Worm (Caenorhabditis elegans) whole organism, L1 larva: ENCODE measurements around the gene F08H9.3.
A peak's percentile ranks its signal among the peaks of the same experiment; 100 is the strongest.

Source experiments
- C34B4.2 ChIP-seq: sonication (generic microtip); optimal IDR thresholded peaks from 2 replicates; lab custom pipeline; 2017; ENCODE audit warnings: mild to moderate bottlenecking, missing genetic modification characterization, missing compliant biosample characterization
- F16B12.6 ChIP-seq: fragments of 150-350 bp; optimal IDR thresholded peaks from 2 replicates; lab custom pipeline; 2014; ENCODE audit warnings: missing biosample characterization, missing genetic modification characterization
- Y116A8C.19 ChIP-seq: sonication (generic microtip); optimal IDR thresholded peaks from 2 replicates; lab custom pipeline; 2016; ENCODE audit warnings: missing compliant biosample characterization, missing genetic modification characterization, borderline replicate concordance
- blmp-1 ChIP-seq: fragments of 150-350 bp; optimal IDR thresholded peaks from 2 replicates; lab custom pipeline; 2014; ENCODE audit warnings: missing biosample characterization, missing genetic modification characterization
- ceh-8 ChIP-seq: fragments of 200-800 bp; sonication (Bioruptor generic); optimal IDR thresholded peaks from 2 replicates; lab custom pipeline; 2018; ENCODE audit warnings: mild to moderate bottlenecking, missing genetic modification characterization, moderate library complexity, missing compliant biosample characterization
- ceh-82 ChIP-seq, 3 experiments: fragments of 150-350 bp in 1 of 3; sonication (generic microtip) in 2 of 3; optimal IDR thresholded peaks; 2 replicates each; lab custom pipeline; 2014 to 2017; ENCODE audit warnings: missing biosample characterization in 3 of 3, missing genetic modification characterization in 3 of 3
- dpl-1 ChIP-seq, 3 experiments: fragments of 150-350 bp in 2 of 3; sonication (generic microtip) in 1 of 3; optimal IDR thresholded peaks; 2 replicates each; lab custom pipeline; 2014 to 2017; ENCODE audit warnings: missing biosample characterization in 3 of 3, missing genetic modification characterization in 3 of 3, missing genetic modification reagents in 3 of 3
- dsc-1 ChIP-seq: sonication (generic microtip); optimal IDR thresholded peaks from 2 replicates; lab custom pipeline; 2016; ENCODE audit warnings: mild to moderate bottlenecking, missing genetic modification characterization, missing compliant biosample characterization
- efl-1 ChIP-seq, 4 experiments: fragments of 150-350 bp; optimal IDR thresholded peaks in 3 of 4; peaks in 1 of 4; 1 replicate in 1 of 4; 2 replicates in 3 of 4; lab custom pipeline; 2014; ENCODE audit warnings: missing biosample characterization in 2 of 4, missing genetic modification characterization in 2 of 4, missing genetic modification reagents in 2 of 4
- elt-2 ChIP-seq: sonication (generic microtip); optimal IDR thresholded peaks from 2 replicates; lab custom pipeline; 2016; ENCODE audit warnings: missing genetic modification characterization, mild to moderate bottlenecking, inconsistent platforms, missing compliant biosample characterization, missing genetic modification reagents
- fkh-10 ChIP-seq: sonication (generic microtip); optimal IDR thresholded peaks from 2 replicates; lab custom pipeline; 2017; ENCODE audit warnings: missing biosample characterization, missing genetic modification reagents, missing genetic modification characterization
- fkh-4 ChIP-seq: sonication (generic microtip); optimal IDR thresholded peaks from 2 replicates; lab custom pipeline; 2016; ENCODE audit warnings: missing compliant biosample characterization, missing genetic modification characterization, borderline replicate concordance
- fkh-8 ChIP-seq: sonication (generic microtip); optimal IDR thresholded peaks from 2 replicates; lab custom pipeline; 2016; ENCODE audit warnings: mild to moderate bottlenecking, missing genetic modification characterization, missing compliant biosample characterization
- fos-1 ChIP-seq: fragments of 150-350 bp; optimal IDR thresholded peaks from 2 replicates; lab custom pipeline; 2014; ENCODE audit warnings: missing biosample characterization, missing genetic modification characterization
- irx-1 ChIP-seq: sonication (generic microtip); optimal IDR thresholded peaks from 2 replicates; lab custom pipeline; 2016; ENCODE audit warnings: missing genetic modification characterization, missing compliant biosample characterization
- lin-14 ChIP-seq: fragments of 200-800 bp; sonication (Bioruptor generic); optimal IDR thresholded peaks from 2 replicates; lab custom pipeline; 2018; ENCODE audit warnings: mild to moderate bottlenecking, missing genetic modification characterization, moderate library complexity, missing compliant biosample characterization
- lin-15B ChIP-seq: fragments of 150-350 bp; sonication (generic microtip); optimal IDR thresholded peaks from 3 replicates; lab custom pipeline; 2014; ENCODE audit warnings: missing biosample characterization, missing genetic modification characterization
- lir-3 ChIP-seq: sonication (generic microtip); optimal IDR thresholded peaks from 2 replicates; lab custom pipeline; 2016; ENCODE audit warnings: mild to moderate bottlenecking, missing genetic modification characterization, moderate library complexity, missing compliant biosample characterization; ENCODE audit not compliant: poor library complexity
- lsy-2 ChIP-seq, 2 experiments: fragments of 150-350 bp; optimal IDR thresholded peaks; 2 replicates each; lab custom pipeline; 2014; ENCODE audit warnings: missing biosample characterization in 2 of 2, missing genetic modification characterization in 2 of 2
- mab-9 ChIP-seq: fragments of 200-800 bp; sonication (Bioruptor generic); IDR thresholded peaks from 2 replicates; pipeline ENCODE4 v1.3.6; 2022; ENCODE audit warnings: missing genetic modification reagents, missing genetic modification characterization, missing compliant biosample characterization
- mef-2 ChIP-seq: fragments of 150-350 bp; optimal IDR thresholded peaks from 2 replicates; lab custom pipeline; 2014; ENCODE audit warnings: missing biosample characterization, missing genetic modification characterization
- mep-1 ChIP-seq: fragments of 150-350 bp; optimal IDR thresholded peaks from 2 replicates; lab custom pipeline; 2014; ENCODE audit warnings: missing biosample characterization, missing genetic modification characterization
- nhr-11 ChIP-seq: fragments of 150-350 bp; optimal IDR thresholded peaks from 2 replicates; lab custom pipeline; 2014; ENCODE audit warnings: missing biosample characterization, missing genetic modification characterization
- nhr-19 ChIP-seq: fragments of 200-800 bp; sonication (Bioruptor generic); conservative IDR thresholded peaks from 2 replicates; pipeline ENCODE4 v1.3.6; 2022; ENCODE audit warnings: missing genetic modification characterization, missing compliant biosample characterization
- nhr-20 ChIP-seq: sonication (generic microtip); optimal IDR thresholded peaks from 2 replicates; lab custom pipeline; 2016; ENCODE audit warnings: mild to moderate bottlenecking, missing genetic modification characterization, missing compliant biosample characterization
- nhr-47 ChIP-seq: sonication (generic microtip); optimal IDR thresholded peaks from 2 replicates; lab custom pipeline; 2016; ENCODE audit warnings: mild to moderate bottlenecking, missing genetic modification characterization, moderate library complexity, missing compliant biosample characterization
- nhr-85 ChIP-seq: sonication (generic microtip); peaks from one replicate; lab custom pipeline; 2016; ENCODE audit warnings: missing genetic modification characterization, inconsistent platforms, missing compliant biosample characterization
- nhr-90 ChIP-seq: sonication (generic microtip); optimal IDR thresholded peaks from 2 replicates; lab custom pipeline; 2016; ENCODE audit warnings: mild to moderate bottlenecking, missing genetic modification characterization, missing compliant biosample characterization; ENCODE audit not compliant: poor library complexity
- pag-3 ChIP-seq: sonication (generic microtip); optimal IDR thresholded peaks from 2 replicates; lab custom pipeline; 2017; ENCODE audit warnings: missing genetic modification characterization, mild to moderate bottlenecking, missing compliant biosample characterization, antibody characterized with exemption, borderline replicate concordance; ENCODE audit not compliant: insufficient read depth
- pax-3 ChIP-seq: fragments of 200-800 bp; sonication (Bioruptor generic); optimal IDR thresholded peaks from 2 replicates; lab custom pipeline; 2018; ENCODE audit warnings: mild to moderate bottlenecking, missing genetic modification characterization, moderate library complexity, missing compliant biosample characterization
- pqm-1 ChIP-seq: sonication (generic microtip); optimal IDR thresholded peaks from 3 replicates; lab custom pipeline; 2017; ENCODE audit warnings: missing biosample characterization, missing genetic modification characterization
- rnt-1 ChIP-seq: sonication (generic microtip); optimal IDR thresholded peaks from 2 replicates; lab custom pipeline; 2016; ENCODE audit warnings: mild to moderate bottlenecking, missing genetic modification characterization, moderate library complexity, missing compliant biosample characterization
- skn-1 ChIP-seq: fragments of 150-350 bp; optimal IDR thresholded peaks from 2 replicates; lab custom pipeline; 2014; ENCODE audit warnings: missing biosample characterization, missing genetic modification characterization
- sox-4 ChIP-seq: sonication (generic microtip); optimal IDR thresholded peaks from 2 replicates; lab custom pipeline; 2016; ENCODE audit warnings: missing genetic modification characterization, missing compliant biosample characterization
- sup-37 ChIP-seq: fragments of 200-800 bp; sonication (Bioruptor generic); optimal IDR thresholded peaks from 2 replicates; lab custom pipeline; 2018; ENCODE audit warnings: mild to moderate bottlenecking, missing genetic modification characterization, missing compliant biosample characterization
- tlp-1 ChIP-seq: fragments of 150-350 bp; optimal IDR thresholded peaks from 2 replicates; lab custom pipeline; 2014; ENCODE audit warnings: missing biosample characterization, missing genetic modification characterization
- unc-30 ChIP-seq: sonication (generic microtip); optimal IDR thresholded peaks from 2 replicates; lab custom pipeline; 2017; ENCODE audit warnings: missing biosample characterization, missing genetic modification characterization
- unc-86 ChIP-seq: sonication (generic microtip); optimal IDR thresholded peaks from 2 replicates; lab custom pipeline; 2016; ENCODE audit warnings: missing genetic modification characterization, missing compliant biosample characterization
- vab-15 ChIP-seq: sonication (generic microtip); optimal IDR thresholded peaks from 2 replicates; lab custom pipeline; 2017; ENCODE audit warnings: missing genotype, mild to moderate bottlenecking, missing genetic modification characterization, missing compliant biosample characterization
- xbp-1 ChIP-seq: sonication (generic microtip); optimal IDR thresholded peaks from 2 replicates; lab custom pipeline; 2016; ENCODE audit warnings: missing genetic modification characterization, missing compliant biosample characterization
- zag-1 ChIP-seq: fragments of 150-350 bp; optimal IDR thresholded peaks from 2 replicates; lab custom pipeline; 2014; ENCODE audit warnings: missing biosample characterization, missing genetic modification characterization

Gene F08H9.3

ce11 chrV:14476680-14477079 lies 13.5 kb upstream of the F08H9.3 start, which contains the start of gene clec-54:
Gene clec-54 (plus strand): TSS chrV:14476903.
- TF ChIP-seq nhr-90 (tag; lab: Kevin White, UChicago) (no peak), elt-2 (peak; percentile 52), lin-15B (tag; lab: Kevin White, UChicago) (no peak), efl-1 (optimal IDR thresholded peaks at IDR 0.05; lab: Kevin White, UChicago) (no peak), efl-1 (GFP tag; optimal IDR thresholded peaks at IDR 0.05 in 1 of 2; lab: Kevin White, UChicago) (peak in 1 of 2 experiments; percentile 63), lir-3 (no peak), sox-4 (tag; lab: Kevin White, UChicago) (no peak), Y116A8C.19 (tag; lab: Kevin White, UChicago) (no peak)

DNA sequence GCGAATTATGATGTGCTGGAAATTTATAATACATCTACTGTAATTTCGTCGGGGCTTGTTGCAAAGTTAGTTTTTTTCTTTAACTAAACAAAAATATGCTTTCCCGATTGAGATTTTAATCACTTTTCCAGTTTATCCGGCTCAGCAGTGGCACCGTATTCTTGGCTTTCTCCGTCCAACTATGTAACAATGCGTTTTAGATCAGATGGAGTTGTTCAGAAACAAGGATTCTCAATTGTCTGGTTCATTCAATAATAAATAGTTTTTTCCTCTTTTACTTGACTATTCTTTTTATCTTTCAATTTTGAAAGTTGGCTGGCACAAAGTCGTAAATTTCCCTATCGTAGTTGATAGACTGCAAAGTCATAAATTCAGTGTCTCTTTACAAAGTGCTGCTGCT lies 11.0 kb upstream of the F08H9.3 start, which contains the start of gene clec-56:
TSS of gene clec-56 (plus strand) at position 301 of the 400 bp plus-strand sequence.
- TF ChIP-seq nhr-85 (tag; lab: Kevin White, UChicago) (no peak), ceh-82 (tag; optimal IDR thresholded peaks at IDR 0.05; lab: Kevin White, UChicago) (no peak), unc-30 (no peak), fkh-4 (tag; lab: Kevin White, UChicago) (no peak), nhr-47 (no peak), unc-86 (tag; lab: Kevin White, UChicago) (no peak), skn-1 (tag; lab: Kevin White, UChicago) (no peak), dsc-1 (tag; lab: Kevin White, UChicago) (no peak), nhr-11 (tag; lab: Kevin White, UChicago) (no peak), fkh-8 (no peak), zag-1 (tag; lab: Kevin White, UChicago) (no peak), blmp-1 (tag; lab: Kevin White, UChicago) (no peak)

DNA sequence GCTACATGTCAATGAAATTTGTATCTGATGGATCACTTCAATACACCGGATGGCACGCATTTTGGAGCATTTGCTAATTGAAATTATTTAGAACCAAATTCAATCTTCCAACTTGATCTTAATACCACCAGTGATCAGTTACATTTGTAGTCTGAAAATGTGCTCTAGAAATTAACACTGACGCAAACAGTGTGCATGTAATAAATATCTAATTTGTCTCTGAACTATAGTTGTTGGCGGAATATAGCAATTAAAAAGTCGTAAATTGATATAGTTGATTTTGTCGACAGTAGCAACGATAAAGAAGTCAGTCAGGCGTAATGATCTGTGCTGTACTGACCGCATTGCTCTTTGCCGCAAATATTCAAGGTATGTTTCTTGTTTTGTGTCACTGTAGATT lies 9.1 kb upstream of the F08H9.3 start, which contains the start of gene clec-227:
TSS of gene clec-227 (plus strand) at position 301 of the 400 bp plus-strand sequence.
- no peak for TF ChIP-seq unc-86 (tag; lab: Kevin White, UChicago)
- TF ChIP-seq efl-1 (optimal IDR thresholded peaks at IDR 0.05; lab: Kevin White, UChicago) = no peak
- TF ChIP-seq efl-1 (GFP tag; optimal IDR thresholded peaks at IDR 0.05 in 1 of 2; lab: Kevin White, UChicago) = peak in 1 of 2 experiments; percentile 85
- no peak for TF ChIP-seq lin-14 (GFP tag; lab: Kevin White, UChicago)
- no peak for TF ChIP-seq dsc-1 (tag; lab: Kevin White, UChicago)

- TF ChIP-seq pqm-1 (tag; lab: Kevin White, UChicago) = no peak
- no peak for TF ChIP-seq C34B4.2 (tag; lab: Kevin White, UChicago)
- TF ChIP-seq ceh-82 (tag; optimal IDR thresholded peaks at IDR 0.05; lab: Kevin White, UChicago) = no peak
- no peak for TF ChIP-seq lin-15B (tag; lab: Kevin White, UChicago)
- TF ChIP-seq F16B12.6 = no peak
- TF ChIP-seq ceh-8 (GFP tag; lab: Kevin White, UChicago) = no peak
Measured at ce11 chrV:14468931-14469330, 5.8 kb upstream of the F08H9.3 start, which contains the start of gene clec-57. Gene clec-57 (plus strand): TSS chrV:14469231.

ce11 chrV:14468196-14468874 lies 5.2 kb upstream of the F08H9.3 start, which contains the start of gene srz-97:
Gene srz-97 (minus strand): TSS chrV:14468246.
- TF ChIP-seq lsy-2 (tag; optimal IDR thresholded peaks at IDR 0.05; lab: Kevin White, UChicago) = no peak
- TF ChIP-seq tlp-1 (tag; lab: Kevin White, UChicago) = no peak
- no peak for TF ChIP-seq vab-15 (tag; lab: Kevin White, UChicago)
- TF ChIP-seq lin-14 (GFP tag; lab: Kevin White, UChicago) = peak; percentile 42
- peak; percentile 76 for TF ChIP-seq nhr-19 (GFP tag; lab: Robert Waterston, UW)
- no peak for TF ChIP-seq fos-1 (tag; lab: Kevin White, UChicago)
- no peak for TF ChIP-seq F16B12.6
- TF ChIP-seq pag-3 (tag; lab: Kevin White, UChicago) = no peak
- TF ChIP-seq dsc-1 (tag; lab: Kevin White, UChicago) = no peak
- no peak for TF ChIP-seq pax-3 (tag; lab: Kevin White, UChicago)
- peak; percentile 90 for TF ChIP-seq nhr-85 (tag; lab: Kevin White, UChicago)
- no peak for TF ChIP-seq pqm-1 (tag; lab: Kevin White, UChicago)
- TF ChIP-seq xbp-1 (tag; lab: Kevin White, UChicago) = no peak
- TF ChIP-seq sup-37 (GFP tag; lab: Kevin White, UChicago) = no peak
- peak; percentile 43 for TF ChIP-seq rnt-1 (tag; lab: Kevin White, UChicago)
- peak in 1 of 3 experiments; percentile 27 for TF ChIP-seq dpl-1 (GFP tag; optimal IDR thresholded peaks at IDR 0.05; lab: Kevin White, UChicago)
- no peak for TF ChIP-seq fkh-10 (GFP tag; lab: Kevin White, UChicago)
- TF ChIP-seq mef-2 (tag; lab: Kevin White, UChicago) = no peak
- no peak for TF ChIP-seq sox-4 (tag; lab: Kevin White, UChicago)
- peak; percentile 69 for TF ChIP-seq nhr-20 (tag; lab: Kevin White, UChicago)
- peak; percentile 65 for TF ChIP-seq elt-2
- peak; percentile 4 for TF ChIP-seq mep-1
- TF ChIP-seq mab-9 (GFP tag; lab: Robert Waterston, UW) = no peak
- TF ChIP-seq irx-1 = no peak
